Fruit fly (Drosophila melanogaster) whole organism, prepupa: ENCODE measurements around the gene CG9147.

Experiments
- CG10631 ChIP-seq: fragments of 200-800 bp; sonication (Bioruptor generic); optimal IDR thresholded peaks from 2 replicates; lab custom pipeline; 2016; ENCODE audit warnings: missing biosample characterization, missing genetic modification characterization
- CG11762 ChIP-seq: fragments of 200-800 bp; sonication (Bioruptor generic); optimal IDR thresholded peaks from 3 replicates; lab custom pipeline; 2016; ENCODE audit warnings: missing biosample characterization, missing genetic modification characterization; ENCODE audit not compliant: insufficient read depth
- CG1621 ChIP-seq: fragments of 200-800 bp; sonication (Bioruptor generic); optimal IDR thresholded peaks from 3 replicates; lab custom pipeline; 2018; ENCODE audit warnings: missing biosample characterization, mild to moderate bottlenecking, missing genetic modification characterization
- CG31627 ChIP-seq: fragments of 200-800 bp; sonication (Bioruptor generic); optimal IDR thresholded peaks from 3 replicates; lab custom pipeline; 2016; ENCODE audit warnings: missing biosample characterization, missing genetic modification characterization
- CG34406 ChIP-seq: fragments of 200-800 bp; sonication (Bioruptor generic); optimal IDR thresholded peaks from 3 replicates; lab custom pipeline; 2016; ENCODE audit warnings: missing biosample characterization, missing genetic modification characterization
- CG6792 ChIP-seq: fragments of 200-800 bp; sonication (Bioruptor generic); optimal IDR thresholded peaks from 3 replicates; lab custom pipeline; 2016; ENCODE audit warnings: missing biosample characterization, missing genetic modification characterization
- Eip78C ChIP-seq: fragments of 200-800 bp; sonication (Bioruptor generic); peaks from one replicate; lab custom pipeline; 2016; ENCODE audit warnings: missing biosample characterization, missing genetic modification characterization
- Eip93F ChIP-seq: fragments of 200-800 bp; sonication (Bioruptor generic); optimal IDR thresholded peaks from 2 replicates; lab custom pipeline; 2016; ENCODE audit warnings: missing biosample characterization, mild to moderate bottlenecking, missing genetic modification characterization
- Hr39 ChIP-seq: fragments of 200-800 bp; sonication (Bioruptor generic); optimal IDR thresholded peaks from 2 replicates; lab custom pipeline; 2016; ENCODE audit warnings: missing biosample characterization, missing genetic modification characterization
- Smox ChIP-seq: fragments of 200-800 bp; sonication (Bioruptor generic); optimal IDR thresholded peaks from 3 replicates; lab custom pipeline; 2016; ENCODE audit warnings: missing biosample characterization, missing genetic modification characterization
- Sox15 ChIP-seq: fragments of 200-800 bp; sonication (Bioruptor generic); optimal IDR thresholded peaks from 3 replicates; lab custom pipeline; 2016; ENCODE audit warnings: missing biosample characterization, missing genetic modification characterization
- acj6 ChIP-seq: fragments of 200-800 bp; sonication (Bioruptor generic); optimal IDR thresholded peaks from 3 replicates; lab custom pipeline; 2016; ENCODE audit warnings: missing biosample characterization, missing genetic modification characterization
- fkh ChIP-seq: fragments of 200-800 bp; sonication (Bioruptor generic); optimal IDR thresholded peaks from 3 replicates; lab custom pipeline; 2017; ENCODE audit warnings: missing biosample characterization, mild to moderate bottlenecking, missing genetic modification characterization, moderate library complexity
- pdm3 ChIP-seq: fragments of 200-800 bp; sonication (Bioruptor generic); optimal IDR thresholded peaks from 3 replicates; lab custom pipeline; 2016; ENCODE audit warnings: missing biosample characterization, missing genetic modification characterization

DNA sequence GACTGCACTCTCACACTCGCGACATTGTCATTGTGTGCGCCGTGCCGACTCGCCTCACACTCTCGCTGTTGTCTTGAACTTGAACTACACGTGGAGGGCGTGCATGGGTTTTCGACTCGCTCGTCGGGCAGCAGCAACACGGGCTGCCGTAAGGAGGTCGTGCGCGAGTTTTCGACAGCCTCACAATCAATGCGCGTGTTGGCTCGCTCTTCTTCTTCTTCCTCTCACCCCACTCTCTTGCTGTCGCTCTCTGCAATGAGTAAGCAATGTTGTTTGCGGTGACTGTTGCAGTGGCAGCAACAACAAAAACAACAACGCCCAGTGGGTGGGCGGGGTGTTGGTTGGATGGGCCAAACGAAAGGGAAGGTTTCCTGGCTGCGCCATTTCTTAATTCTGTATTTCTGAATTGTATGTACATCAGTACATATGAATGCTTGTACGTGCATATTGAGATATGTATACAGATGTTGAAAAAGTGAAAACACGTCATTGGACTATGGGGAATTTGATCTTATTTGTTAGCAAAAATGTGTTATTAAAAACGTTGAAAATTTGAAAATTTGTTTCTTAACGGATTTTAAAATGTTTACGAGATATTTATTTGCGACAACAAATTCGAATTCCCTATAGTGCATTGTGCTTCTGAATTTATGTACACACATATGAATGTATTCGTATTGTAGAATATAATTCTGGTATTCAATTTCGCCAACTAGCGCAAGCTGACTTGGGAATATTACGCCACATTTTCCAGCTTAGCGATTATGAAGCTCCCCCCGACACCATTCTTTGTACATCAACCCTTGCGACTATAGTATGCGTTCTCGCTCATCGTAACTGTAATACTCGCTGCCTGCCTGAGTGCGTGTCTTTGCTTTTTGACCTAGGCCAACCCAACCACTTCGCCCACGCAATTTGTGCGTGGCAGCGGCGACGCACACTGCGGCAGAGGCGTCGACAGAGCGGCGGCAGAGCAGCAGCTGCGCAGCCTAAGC lies 22.9 kb downstream of the CG9147 start:
- TF ChIP-seq CG1621 (peak; percentile 53), CG31627 (GFP tag; lab: Kevin White, UChicago) (peak; percentile 23), CG6792 (no peak), Sox15 (GFP tag; lab: Kevin White, UChicago) (no peak), CG34406 (no peak), CG10631 (GFP tag; lab: Kevin White, UChicago) (no peak), Eip93F (GFP tag; lab: Kevin White, UChicago) (no peak), Hr39 (GFP tag; lab: Kevin White, UChicago) (no peak), fkh (GFP tag; lab: Kevin White, UChicago) (peak; percentile 95), pdm3 (no peak), CG11762 (no peak), Eip78C (peak; percentile 98), Smox (no peak), acj6 (GFP tag; lab: Kevin White, UChicago) (no peak)
